Worm (Caenorhabditis elegans): Measurements from ENCODE around the gene T10B10.4.

DNA sequence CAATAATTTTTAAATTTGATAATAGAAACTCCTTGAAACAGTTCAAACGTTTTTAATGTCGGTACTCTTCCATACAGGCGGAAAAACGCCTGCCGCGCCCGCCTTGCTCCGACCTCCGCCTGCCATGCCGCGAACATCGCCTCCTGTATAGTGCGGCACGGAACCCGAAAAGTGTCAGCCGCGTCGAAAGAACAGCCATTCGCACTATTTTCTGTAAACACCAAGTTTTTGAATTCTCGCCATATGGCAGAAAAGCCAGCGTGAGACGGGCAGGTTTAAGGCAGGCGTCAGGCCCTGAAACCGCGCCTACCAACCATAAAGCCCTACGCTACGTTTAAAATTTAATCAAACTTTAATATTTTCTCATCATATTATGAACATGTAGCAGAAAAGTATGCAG is 32.9 kb downstream of the T10B10.4 start:
- TF ChIP-seq tab-1 (GFP tag; IDR thresholded peaks at IDR 0.05): no peak
- no peak for TF ChIP-seq klf-2 (GFP tag; conservative IDR thresholded peaks at IDR 0.05)
- no peak for TF ChIP-seq flt-1 (GFP tag; IDR thresholded peaks at IDR 0.05)
- TF ChIP-seq ztf-23 (GFP tag; IDR thresholded peaks at IDR 0.05): no peak
- no peak for TF ChIP-seq T22C8.4 (GFP tag; IDR thresholded peaks at IDR 0.05)
- TF ChIP-seq cog-1 (tag; optimal IDR thresholded peaks at IDR 0.05): no peak
